Worm (Caenorhabditis elegans) whole organism, early embryonic: ENCODE data around the gene lido-7.

Experiments
- F13C5.2 ChIP-seq: sonication (generic microtip); optimal IDR thresholded peaks from 2 replicates; lab custom pipeline; 2017; ENCODE audit warnings: mild to moderate bottlenecking, missing genetic modification characterization, inconsistent platforms, missing compliant biosample characterization
- ama-1 ChIP-seq: fragments of 150-350 bp; optimal IDR thresholded peaks from 2 replicates; lab custom pipeline; 2014
- ceh-13 ChIP-seq: fragments of 200-800 bp; sonication (Bioruptor generic); optimal IDR thresholded peaks from 2 replicates; lab custom pipeline; 2018; ENCODE audit warnings: mild to moderate bottlenecking, missing genetic modification characterization, missing compliant biosample characterization
- ceh-36 ChIP-seq: sonication (generic microtip); optimal IDR thresholded peaks from 2 replicates; lab custom pipeline; 2016; ENCODE audit warnings: missing genetic modification characterization, inconsistent platforms, missing compliant biosample characterization
- ets-7 ChIP-seq: sonication (generic microtip); optimal IDR thresholded peaks from 2 replicates; lab custom pipeline; 2016; ENCODE audit warnings: missing genotype, missing genetic modification characterization, missing compliant biosample characterization
- hmbx-1 ChIP-seq: sonication (generic microtip); optimal IDR thresholded peaks from 2 replicates; lab custom pipeline; 2016; ENCODE audit warnings: mild to moderate bottlenecking, missing genetic modification characterization, missing compliant biosample characterization
- hmg-4 ChIP-seq: fragments of 200-800 bp; sonication (Bioruptor generic); optimal IDR thresholded peaks from 2 replicates; lab custom pipeline; 2018; ENCODE audit warnings: mild to moderate bottlenecking, missing genetic modification characterization, missing compliant biosample characterization
- hnd-1 ChIP-seq: sonication (generic microtip); optimal IDR thresholded peaks from 2 replicates; lab custom pipeline; 2016; ENCODE audit warnings: missing genetic modification characterization, missing compliant biosample characterization
- pes-1 ChIP-seq: fragments of 200-800 bp; sonication (Bioruptor generic); IDR thresholded peaks from 2 replicates; pipeline ENCODE4 v1.3.6; 2022; ENCODE audit warnings: missing genetic modification reagents, missing genetic modification characterization, missing compliant biosample characterization
- scrt-1 ChIP-seq: fragments of 200-800 bp; sonication (Bioruptor generic); IDR thresholded peaks from 2 replicates; pipeline ENCODE4 v1.3.6; 2022; ENCODE audit warnings: missing genetic modification characterization, missing compliant biosample characterization
- sea-1 ChIP-seq: fragments of 200-800 bp; sonication (Bioruptor generic); conservative IDR thresholded peaks from 2 replicates; pipeline ENCODE4 v1.3.6; 2022; ENCODE audit warnings: missing genetic modification characterization, missing compliant biosample characterization
- tbx-11 ChIP-seq: fragments of 200-800 bp; sonication (Bioruptor generic); IDR thresholded peaks from 2 replicates; pipeline ENCODE4 v1.3.6; 2022; ENCODE audit warnings: missing genetic modification characterization, missing compliant biosample characterization
- tbx-37 ChIP-seq: fragments of 200-800 bp; sonication (Bioruptor generic); conservative IDR thresholded peaks from 2 replicates; pipeline ENCODE4 v1.3.6; 2022; ENCODE audit warnings: missing genetic modification reagents, missing genetic modification characterization, missing compliant biosample characterization
- tra-4 ChIP-seq: sonication (generic microtip); optimal IDR thresholded peaks from 2 replicates; lab custom pipeline; 2017; ENCODE audit warnings: missing genetic modification characterization, missing compliant biosample characterization

lido-7 gene

ce11 chrII:3038453-3038909 is 50.4 kb downstream of the lido-7 start, which contains the start of the genes B0454.26 and B0454.5:
Gene B0454.26, minus strand, starts transcription at chrII:3038553.
Gene B0454.5, plus strand, starts transcription at chrII:3038859.
- no peak for TF ChIP-seq ama-1 (lab: Kevin White, UChicago)
- TF ChIP-seq hnd-1 = no peak
- no peak for TF ChIP-seq ceh-13 (GFP tag; lab: Kevin White, UChicago)
- TF ChIP-seq tbx-37 (GFP tag; lab: Robert Waterston, UW) = no peak
- TF ChIP-seq sea-1 (GFP tag; lab: Robert Waterston, UW) = no peak
- no peak for TF ChIP-seq ets-7 (tag; lab: Kevin White, UChicago)
- no peak for TF ChIP-seq hmbx-1 (tag; lab: Kevin White, UChicago)
- TF ChIP-seq tbx-11 (GFP tag; lab: Robert Waterston, UW) = no peak
- TF ChIP-seq hmg-4 (GFP tag; lab: Kevin White, UChicago) = no peak
- TF ChIP-seq pes-1 (GFP tag; lab: Robert Waterston, UW) = no peak
- no peak for TF ChIP-seq scrt-1 (GFP tag; lab: Robert Waterston, UW)
- no peak for TF ChIP-seq F13C5.2
- TF ChIP-seq tra-4 (tag; lab: Kevin White, UChicago) = no peak
- no peak for TF ChIP-seq ceh-36
